Fruit fly (Drosophila melanogaster): Measurements from ENCODE around the gene Iml1.

The Iml1 gene

dm6 chr3L:1478998-1479680 is 54.7 kb downstream of the Iml1 start (continued):
- no peak for TF ChIP-seq cwo (GFP tag; optimal IDR thresholded peaks at IDR 0.05)
- TF ChIP-seq Sox102F (GFP tag; optimal IDR thresholded peaks at IDR 0.05): peak; percentile 27
- TF ChIP-seq jigr1 (GFP tag; IDR thresholded peaks at IDR 0.05): no peak
- TF ChIP-seq CG2116 (GFP tag; optimal IDR thresholded peaks at IDR 0.05): peak; percentile 28
- TF ChIP-seq CG6813 (GFP tag; optimal IDR thresholded peaks at IDR 0.05): peak; percentile 45
- peak; percentile 50 for TF ChIP-seq CG30403 (GFP tag; optimal IDR thresholded peaks at IDR 0.05)
- TF ChIP-seq wek (GFP tag; optimal IDR thresholded peaks at IDR 0.05): no peak
- no peak for TF ChIP-seq mld (GFP tag; IDR thresholded peaks at IDR 0.05; ENCODE audit: partially characterized antibody)
- no peak for TF ChIP-seq eyg (GFP tag; optimal IDR thresholded peaks at IDR 0.05)
- TF ChIP-seq Lhr (GFP tag; optimal IDR thresholded peaks at IDR 0.05): peak; percentile 21
- TF ChIP-seq lov (optimal IDR thresholded peaks at IDR 0.05): no peak
- TF ChIP-seq lov (GFP tag; IDR thresholded peaks at IDR 0.05): peak; percentile 85
- peak; percentile 97 for TF ChIP-seq CG11696 (GFP tag; IDR thresholded peaks at IDR 0.05)
- TF ChIP-seq dimm (GFP tag; IDR thresholded peaks at IDR 0.05): no peak
- peak; percentile 69 for TF ChIP-seq phol (tag; optimal IDR thresholded peaks at IDR 0.05)
- no peak for TF ChIP-seq bab2 (GFP tag; optimal IDR thresholded peaks at IDR 0.05)
- TF ChIP-seq Stat92E (GFP tag; optimal IDR thresholded peaks at IDR 0.05): no peak
- peak; percentile 60 for TF ChIP-seq tio (GFP tag; optimal IDR thresholded peaks at IDR 0.05)
- TF ChIP-seq Dad (GFP tag; optimal IDR thresholded peaks at IDR 0.05): peak; percentile 30
- TF ChIP-seq sna (GFP tag; IDR thresholded peaks at IDR 0.05; ENCODE audit: partially characterized antibody): no peak
- TF ChIP-seq dmrt11E (tag; optimal IDR thresholded peaks at IDR 0.05): peak; percentile 90
- TF ChIP-seq jing (GFP tag; optimal IDR thresholded peaks at IDR 0.05): peak; percentile 40
- TF ChIP-seq lola (GFP tag; optimal IDR thresholded peaks at IDR 0.05): peak in 1 of 3 experiments; percentile 86
- TF ChIP-seq CG10366 (GFP tag; IDR thresholded peaks at IDR 0.05): peak; percentile 58; the same call in 1 of the 2 replicates
- TF ChIP-seq Drgx (GFP tag; IDR thresholded peaks at IDR 0.05): peak; percentile 42; the same call in 1 of the 2 replicates
- TF ChIP-seq Oli (tag; optimal IDR thresholded peaks at IDR 0.05): peak; percentile 65
- no peak for TF ChIP-seq MESR4 (GFP tag; optimal IDR thresholded peaks at IDR 0.05)
- TF ChIP-seq pan (optimal IDR thresholded peaks at IDR 0.05): peak in 1 of 2 experiments; percentile 7
- TF ChIP-seq pan (GFP tag; optimal IDR thresholded peaks at IDR 0.05 in 1 of 2, IDR thresholded peaks at IDR 0.05 in 1 of 2): peak in 1 of 2 experiments; percentile 72
- peak; percentile 46 for TF ChIP-seq CG5245 (GFP tag; optimal IDR thresholded peaks at IDR 0.05)
- peak; percentile 44; the same call in 1 of the 3 replicates for TF ChIP-seq ase (GFP tag; IDR thresholded peaks at IDR 0.05)
- TF ChIP-seq CG2712 (tag; optimal IDR thresholded peaks at IDR 0.05): peak; percentile 82
- TF ChIP-seq tgo (GFP tag; IDR thresholded peaks at IDR 0.05): peak; percentile 59
- TF ChIP-seq ttk (GFP tag; IDR thresholded peaks at IDR 0.05): peak; percentile 59
- TF ChIP-seq zen (tag; optimal IDR thresholded peaks at IDR 0.05): peak; percentile 98
- TF ChIP-seq CG11723 (GFP tag; optimal IDR thresholded peaks at IDR 0.05): no peak
- no peak for TF ChIP-seq Ets65A (GFP tag)
- no peak for TF ChIP-seq CG7928 (GFP tag; optimal IDR thresholded peaks at IDR 0.05)
- peak; percentile 85 for TF ChIP-seq CG1603 (tag; optimal IDR thresholded peaks at IDR 0.05)
- TF ChIP-seq Usf (GFP tag; optimal IDR thresholded peaks at IDR 0.05): peak; percentile 62
- TF ChIP-seq CG18764 (GFP tag; optimal IDR thresholded peaks at IDR 0.05): no peak
- no peak for TF ChIP-seq repo (GFP tag; optimal IDR thresholded peaks at IDR 0.05)
- TF ChIP-seq CG8089 (GFP tag; optimal IDR thresholded peaks at IDR 0.05): peak; percentile 72
- TF ChIP-seq kni (GFP tag; optimal IDR thresholded peaks at IDR 0.05): peak; percentile 4
- TF ChIP-seq esg (GFP tag; conservative IDR thresholded peaks at IDR 0.05): peak; percentile 39; the same call in 1 of the 2 replicates
- no peak for TF ChIP-seq mirr (GFP tag; optimal IDR thresholded peaks at IDR 0.05)
- peak; percentile 20 for TF ChIP-seq caup (GFP tag; optimal IDR thresholded peaks at IDR 0.05; ENCODE audit: severe bottlenecking)
- TF ChIP-seq Spps (tag; optimal IDR thresholded peaks at IDR 0.05): peak; percentile 34
- peak; percentile 9 for TF ChIP-seq CG17802 (tag; optimal IDR thresholded peaks at IDR 0.05)

Data from whole organism, embryonic.